Worm (Caenorhabditis elegans): ENCODE results near the gene tasp-1.
"Not testable (repeated sequence)": the region's sequence is repeated elsewhere in the genome, so short reads cannot be mapped to it uniquely, and the experiment has no call there.

The tasp-1 gene

DNA sequence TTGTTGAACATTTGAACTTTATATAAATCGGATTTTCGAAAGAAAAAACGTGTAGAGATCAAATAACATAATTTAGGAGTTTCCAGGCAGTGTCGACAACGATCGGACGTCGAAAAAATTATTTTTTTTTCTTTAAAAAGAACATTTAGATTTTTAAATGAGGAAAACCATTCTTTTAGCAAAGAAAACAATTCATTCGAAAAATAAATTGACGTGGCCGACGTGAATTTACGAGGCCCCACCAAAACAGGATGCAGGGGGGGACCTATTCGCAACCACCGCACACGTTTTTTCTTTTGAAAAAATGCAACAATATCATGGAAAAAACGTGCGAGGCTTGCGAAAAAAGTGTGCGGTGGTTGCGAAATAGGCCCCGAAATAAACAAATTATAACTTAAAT lies 9.1 kb upstream of the tasp-1 start, which contains the start of gene enu-3.6:
TSS of gene enu-3.6 (plus strand) at position 392 of the 400 bp plus-strand sequence.
- TF ChIP-seq arid-1 (GFP tag; conservative IDR thresholded peaks at IDR 0.05) (0 out of 2 replicates have a peak, but pooled peaks have one; percentile 62), T26A8.4 (GFP tag; IDR thresholded peaks at IDR 0.05) (0 out of 2 replicates have a peak, but pooled peaks have one; percentile 21), F49E8.2 (tag; optimal IDR thresholded peaks at IDR 0.05; ENCODE audit: borderline replicate concordance) (peak; percentile 7), pha-4 (GFP tag; IDR thresholded peaks at IDR 0.05) (peak; percentile 52; the same call in 1 of the 2 replicates), snpc-1.2 (GFP tag; IDR thresholded peaks at IDR 0.05) (0 out of 2 replicates have a peak, but pooled peaks have one; percentile 17), egl-43 (GFP tag; IDR thresholded peaks at IDR 0.05) (0 out of 2 replicates have a peak, but pooled peaks have one; percentile 40), lin-38 (GFP tag; IDR thresholded peaks at IDR 0.05) (peak; percentile 63)
- not testable (repeated sequence) for TF ChIP-seq pha-4 (tag; optimal IDR thresholded peaks at IDR 0.05)

DNA sequence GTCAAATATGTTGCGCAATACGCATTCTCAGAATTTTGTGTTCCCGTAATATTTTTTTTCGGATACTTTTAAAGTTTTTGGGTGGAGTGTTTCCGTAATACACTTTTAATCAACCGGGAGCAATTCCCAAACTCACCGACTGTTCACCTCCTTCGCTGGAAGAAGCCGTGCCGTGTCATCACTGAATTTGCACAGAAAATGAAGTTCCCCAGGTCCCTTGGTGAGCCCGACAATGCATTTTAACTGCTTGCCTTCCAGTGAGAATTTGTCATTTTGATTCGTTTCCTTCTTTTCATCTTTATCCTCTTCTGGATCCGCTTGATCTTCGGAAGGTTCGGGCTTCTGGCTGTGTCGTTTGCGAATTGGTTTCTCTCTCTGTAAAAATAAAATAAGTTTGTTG lies 4.7 kb upstream of the tasp-1 start:
- TF ChIP-seq ZK546.5 (tag; optimal IDR thresholded peaks at IDR 0.05) = no peak
- TF ChIP-seq zag-1 (tag; optimal IDR thresholded peaks at IDR 0.05) = no peak
- no peak for TF ChIP-seq mdl-1 (tag; optimal IDR thresholded peaks at IDR 0.05)
- TF ChIP-seq ama-1 (optimal IDR thresholded peaks at IDR 0.05) = no peak
- TF ChIP-seq ztf-11 (tag; optimal IDR thresholded peaks at IDR 0.05) = no peak
- no peak for TF ChIP-seq lin-39 (tag; optimal IDR thresholded peaks at IDR 0.05)
- TF ChIP-seq zip-2 (tag; optimal IDR thresholded peaks at IDR 0.05) = no peak
- no peak for TF ChIP-seq dmd-9 (GFP tag; IDR thresholded peaks at IDR 0.05)
- no peak for TF ChIP-seq php-3 (GFP tag; IDR thresholded peaks at IDR 0.05)
- TF ChIP-seq daf-19 (GFP tag; conservative IDR thresholded peaks at IDR 0.05) = no peak

DNA sequence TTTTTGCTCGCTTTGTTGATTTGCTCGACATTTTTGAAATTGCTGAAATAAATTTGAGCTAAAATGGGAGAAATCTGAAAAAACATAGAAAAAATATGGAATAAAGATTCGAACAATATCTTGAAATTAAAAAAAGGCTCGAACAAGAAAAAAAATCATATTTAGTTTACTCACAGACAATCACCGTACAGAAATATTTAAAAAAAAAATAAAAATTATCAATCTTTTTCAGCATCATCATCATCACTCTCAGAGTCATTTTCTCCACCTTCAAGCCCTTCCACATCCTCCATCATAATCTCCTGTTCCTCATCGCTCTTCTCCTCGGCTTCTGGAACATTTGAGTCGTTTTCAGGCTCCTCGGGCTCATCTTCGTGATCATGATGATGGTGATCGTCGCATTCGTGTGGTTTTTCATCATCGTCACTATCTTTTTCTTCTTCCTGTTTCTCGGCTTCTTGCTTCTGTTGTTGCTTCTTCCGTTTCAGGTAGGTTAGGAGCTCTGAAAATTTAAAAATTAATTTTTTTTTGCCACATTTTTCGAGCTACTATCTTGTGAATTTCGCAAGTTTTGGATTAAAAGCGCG lies 3.5 kb upstream of the tasp-1 start, which contains the start of gene hpl-2:
TSS of gene hpl-2 (minus strand) at position 51 of the 587 bp plus-strand sequence.
- TF ChIP-seq madf-9 (GFP tag; conservative IDR thresholded peaks at IDR 0.05) (no peak), php-3 (GFP tag; IDR thresholded peaks at IDR 0.05) (no peak), set-16 (GFP tag; IDR thresholded peaks at IDR 0.05) (no peak), dve-1 (tag; optimal IDR thresholded peaks at IDR 0.05; ENCODE audit: insufficient read depth) (no peak), attf-4 (tag; optimal IDR thresholded peaks at IDR 0.05) (no peak), mxl-3 (GFP tag; optimal IDR thresholded peaks at IDR 0.05) (no peak), nhr-42 (GFP tag; IDR thresholded peaks at IDR 0.05) (no peak), ama-1 (optimal IDR thresholded peaks at IDR 0.05) (no peak), ces-1 (GFP tag; optimal IDR thresholded peaks at IDR 0.05) (no peak), nhr-25 (tag; optimal IDR thresholded peaks at IDR 0.05; ENCODE audit: borderline replicate concordance, insufficient read depth) (no peak), unc-130 (GFP tag; optimal IDR thresholded peaks at IDR 0.05) (no peak), vab-7 (GFP tag; IDR thresholded peaks at IDR 0.05) (no peak), F10B5.3 (tag; optimal IDR thresholded peaks at IDR 0.05) (no peak), nhr-111 (GFP tag; optimal IDR thresholded peaks at IDR 0.05) (no peak), nhr-76 (tag; optimal IDR thresholded peaks at IDR 0.05) (no peak), egl-43 (GFP tag; IDR thresholded peaks at IDR 0.05) (no peak)

DNA sequence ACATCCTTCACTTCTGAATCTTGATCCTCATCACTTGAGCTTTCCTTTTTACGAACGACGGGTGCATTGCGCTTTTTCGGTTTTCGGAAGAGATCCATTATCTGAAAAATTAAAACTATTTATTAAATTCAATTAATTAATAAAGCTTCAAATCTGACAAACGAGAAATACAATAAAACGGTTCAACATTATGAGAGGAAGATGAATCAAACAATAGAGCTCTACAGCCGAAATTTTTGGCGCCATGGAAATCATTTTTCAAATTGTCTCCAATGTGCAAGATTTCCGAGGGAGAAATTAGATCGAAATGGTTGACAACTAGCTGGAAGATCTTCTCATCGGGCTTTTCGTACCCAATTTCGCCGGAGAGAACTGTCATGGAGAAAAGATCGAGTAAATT lies 1.6 kb upstream of the tasp-1 start, which contains the start of gene rnf-113:
TSS of gene rnf-113 (minus strand) at position 101 of the 400 bp plus-strand sequence.
- TF ChIP-seq snpc-1.2 (GFP tag; IDR thresholded peaks at IDR 0.05) (no peak), zag-1 (tag; optimal IDR thresholded peaks at IDR 0.05) (no peak), zfp-3 (GFP tag; conservative IDR thresholded peaks at IDR 0.05) (no peak), attf-4 (tag; optimal IDR thresholded peaks at IDR 0.05) (no peak), duxl-1 (tag; optimal IDR thresholded peaks at IDR 0.05; ENCODE audit: poor library complexity) (no peak), ztf-7 (tag; optimal IDR thresholded peaks at IDR 0.05) (no peak), hif-1 (tag; optimal IDR thresholded peaks at IDR 0.05) (no peak)
